Worm (Caenorhabditis elegans) whole organism, young adult: ENCODE results near the gene btb-5.

Source experiments
- C06A6.2 ChIP-seq: fragments of 200-800 bp; sonication (Bioruptor generic); conservative IDR thresholded peaks from 2 replicates; pipeline ENCODE4 v1.3.6; 2022; ENCODE audit warnings: missing genetic modification characterization, missing compliant biosample characterization
- C17E4.6 ChIP-seq: fragments of 200-800 bp; sonication (Bioruptor generic); IDR thresholded peaks from 2 replicates; pipeline ENCODE4 v1.3.6; 2022; ENCODE audit warnings: missing genetic modification reagents, missing genetic modification characterization, missing compliant biosample characterization
- D2030.7 ChIP-seq: fragments of 200-800 bp; sonication (Bioruptor generic); IDR thresholded peaks from 2 replicates; pipeline ENCODE4 v1.3.6; 2022; ENCODE audit warnings: missing genetic modification reagents, missing genetic modification characterization, missing compliant biosample characterization
- F33H1.4 ChIP-seq: fragments of 200-800 bp; sonication (Bioruptor generic); IDR thresholded peaks from 2 replicates; pipeline ENCODE4 v1.3.6; 2022; ENCODE audit warnings: missing genetic modification reagents, missing genetic modification characterization, missing compliant biosample characterization
- F37B4.10 ChIP-seq: fragments of 200-800 bp; sonication (Bioruptor generic); IDR thresholded peaks from 2 replicates; pipeline ENCODE4 v1.3.6; 2022; ENCODE audit warnings: missing genetic modification characterization, missing compliant biosample characterization
- K11D2.4 ChIP-seq: fragments of 200-800 bp; sonication (Bioruptor generic); IDR thresholded peaks from 2 replicates; pipeline ENCODE4 v1.3.6; 2022; ENCODE audit warnings: missing genetic modification reagents, missing genetic modification characterization, missing compliant biosample characterization
- K12H6.12 ChIP-seq: fragments of 200-800 bp; sonication (Bioruptor generic); optimal IDR thresholded peaks from 2 replicates; lab custom pipeline; 2018; ENCODE audit warnings: mild to moderate bottlenecking, missing genetic modification characterization, missing compliant biosample characterization
- Y56A3A.18 ChIP-seq: fragments of 200-800 bp; sonication (Bioruptor generic); IDR thresholded peaks from 2 replicates; pipeline ENCODE4 v1.3.6; 2022; ENCODE audit warnings: missing genetic modification reagents, missing genetic modification characterization, missing compliant biosample characterization
- Y79H2A.3 ChIP-seq: fragments of 200-800 bp; sonication (Bioruptor generic); conservative IDR thresholded peaks from 2 replicates; pipeline ENCODE4 v1.3.6; 2022; ENCODE audit warnings: missing genetic modification reagents, missing genetic modification characterization, missing compliant biosample characterization
- ama-1 ChIP-seq, 3 experiments: fragments of 150-350 bp in 1 of 3; sonication (generic microtip) in 2 of 3; optimal IDR thresholded peaks; 2 replicates each; lab custom pipeline; 2014 to 2018; ENCODE audit warnings: missing biosample characterization in 2 of 3, missing genetic modification characterization in 2 of 3, missing genetic modification reagents in 2 of 3
- cebp-1 ChIP-seq, 2 experiments: fragments of 200-800 bp in 1 of 2; sonication (Bioruptor generic) in 1 of 2; sonication (generic microtip) in 1 of 2; IDR thresholded peaks in 1 of 2; optimal IDR thresholded peaks in 1 of 2; 2 replicates each; pipeline versions ENCODE4 v1.3.6 to Lab custom; 2017 to 2022; ENCODE audit warnings: missing compliant biosample characterization in 2 of 2, missing genetic modification characterization in 2 of 2, mild to moderate bottlenecking in 1 of 2, missing genetic modification reagents in 1 of 2, moderate library complexity in 1 of 2
- cebp-2 ChIP-seq: fragments of 200-800 bp; sonication (Bioruptor generic); IDR thresholded peaks from 2 replicates; pipeline ENCODE4 v1.3.6; 2022; ENCODE audit warnings: missing genetic modification characterization, missing compliant biosample characterization
- ceh-58 ChIP-seq: fragments of 200-800 bp; sonication (Bioruptor generic); IDR thresholded peaks from 2 replicates; pipeline ENCODE4 v1.3.6; 2022; ENCODE audit warnings: missing genetic modification characterization, missing compliant biosample characterization
- egl-18 ChIP-seq: fragments of 200-800 bp; sonication (Bioruptor generic); IDR thresholded peaks from 2 replicates; pipeline ENCODE4 v1.3.6; 2022; ENCODE audit warnings: missing genetic modification reagents, missing genetic modification characterization, missing compliant biosample characterization
- egl-44 ChIP-seq: fragments of 200-800 bp; sonication (Bioruptor generic); IDR thresholded peaks from 2 replicates; pipeline ENCODE4 v1.3.6; 2022; ENCODE audit warnings: missing genetic modification reagents, missing genetic modification characterization, missing compliant biosample characterization
- egrh-3 ChIP-seq: fragments of 200-800 bp; sonication (Bioruptor generic); IDR thresholded peaks from 2 replicates; pipeline ENCODE4 v1.3.6; 2022; ENCODE audit warnings: missing genetic modification reagents, missing genetic modification characterization, missing compliant biosample characterization
- gei-17 ChIP-seq: fragments of 200-800 bp; sonication (Bioruptor generic); optimal IDR thresholded peaks from 2 replicates; lab custom pipeline; 2018; ENCODE audit warnings: mild to moderate bottlenecking, missing genetic modification characterization, missing compliant biosample characterization
- him-1 ChIP-seq: sonication (generic microtip); optimal IDR thresholded peaks from 2 replicates; lab custom pipeline; 2016; ENCODE audit warnings: missing genotype, missing genetic modification reagents, missing genetic modification characterization, missing compliant biosample characterization
- lag-1 ChIP-seq: fragments of 200-800 bp; sonication (Bioruptor generic); IDR thresholded peaks from 2 replicates; pipeline ENCODE4 v1.3.6; 2022; ENCODE audit warnings: missing genetic modification reagents, missing genetic modification characterization, missing compliant biosample characterization
- lir-1 ChIP-seq: fragments of 200-800 bp; sonication (Bioruptor generic); conservative IDR thresholded peaks from 2 replicates; pipeline ENCODE4 v1.3.6; 2022; ENCODE audit warnings: missing genetic modification reagents, missing genetic modification characterization, missing compliant biosample characterization
- mcd-1 ChIP-seq: fragments of 200-800 bp; sonication (Bioruptor generic); IDR thresholded peaks from 2 replicates; pipeline ENCODE4 v1.3.6; 2022; ENCODE audit warnings: missing genetic modification reagents, missing genetic modification characterization, missing compliant biosample characterization
- mel-28 ChIP-seq: sonication (generic microtip); optimal IDR thresholded peaks from 2 replicates; lab custom pipeline; 2016; ENCODE audit warnings: borderline replicate concordance, mild to moderate bottlenecking, missing genetic modification characterization, missing compliant biosample characterization
- repo-1 ChIP-seq: sonication (generic microtip); optimal IDR thresholded peaks from 2 replicates; lab custom pipeline; 2017; ENCODE audit warnings: mild to moderate bottlenecking, missing genetic modification characterization, missing compliant biosample characterization
- rpc-1 ChIP-seq, 2 experiments: fragments of 150-350 bp in 1 of 2; sonication (generic microtip) in 1 of 2; optimal IDR thresholded peaks; 2 replicates each; lab custom pipeline; 2014 to 2018; ENCODE audit warnings: missing biosample characterization in 1 of 2, missing genetic modification characterization in 1 of 2, missing genetic modification reagents in 1 of 2, missing genotype in 1 of 2
- sdz-38 ChIP-seq: sonication (generic microtip); optimal IDR thresholded peaks from 2 replicates; lab custom pipeline; 2016; ENCODE audit warnings: missing genotype, missing genetic modification characterization, missing compliant biosample characterization
- sea-2 ChIP-seq: fragments of 200-800 bp; sonication (Bioruptor generic); IDR thresholded peaks from 2 replicates; pipeline ENCODE4 v1.3.6; 2022; ENCODE audit warnings: missing genetic modification characterization, missing compliant biosample characterization
- snpc-1.3 ChIP-seq: sonication (generic microtip); optimal IDR thresholded peaks from 2 replicates; lab custom pipeline; 2017; ENCODE audit warnings: missing genetic modification characterization, mild to moderate bottlenecking, missing compliant biosample characterization, antibody characterized with exemption, moderate library complexity, missing genotype, missing genetic modification reagents; ENCODE audit not compliant: insufficient read depth
- sptf-2 ChIP-seq: fragments of 200-800 bp; sonication (Bioruptor generic); optimal IDR thresholded peaks from 2 replicates; lab custom pipeline; 2018; ENCODE audit warnings: mild to moderate bottlenecking, missing genetic modification characterization, missing compliant biosample characterization
- tbp1 ChIP-seq: fragments of 200-800 bp; sonication (Bioruptor generic); optimal IDR thresholded peaks from 2 replicates; lab custom pipeline; 2018; ENCODE audit warnings: mild to moderate bottlenecking, missing genetic modification characterization, missing compliant biosample characterization
- zfh-2 ChIP-seq: fragments of 200-800 bp; sonication (Bioruptor generic); conservative IDR thresholded peaks from 2 replicates; pipeline ENCODE4 v1.3.6; 2022; ENCODE audit warnings: missing genetic modification reagents, missing genetic modification characterization, missing compliant biosample characterization
- ztf-18 ChIP-seq: sonication (generic microtip); optimal IDR thresholded peaks from 2 replicates; lab custom pipeline; 2016; ENCODE audit warnings: missing genotype, mild to moderate bottlenecking, missing genetic modification characterization, missing compliant biosample characterization
- ztf-25 ChIP-seq: fragments of 200-800 bp; sonication (Bioruptor generic); IDR thresholded peaks from 2 replicates; pipeline ENCODE4 v1.3.6; 2022; ENCODE audit warnings: missing genetic modification reagents, missing genetic modification characterization, missing compliant biosample characterization
- ztf-3 ChIP-seq: fragments of 200-800 bp; sonication (Bioruptor generic); optimal IDR thresholded peaks from 2 replicates; lab custom pipeline; 2018; ENCODE audit warnings: mild to moderate bottlenecking, missing genetic modification characterization, missing compliant biosample characterization

Gene btb-5

DNA sequence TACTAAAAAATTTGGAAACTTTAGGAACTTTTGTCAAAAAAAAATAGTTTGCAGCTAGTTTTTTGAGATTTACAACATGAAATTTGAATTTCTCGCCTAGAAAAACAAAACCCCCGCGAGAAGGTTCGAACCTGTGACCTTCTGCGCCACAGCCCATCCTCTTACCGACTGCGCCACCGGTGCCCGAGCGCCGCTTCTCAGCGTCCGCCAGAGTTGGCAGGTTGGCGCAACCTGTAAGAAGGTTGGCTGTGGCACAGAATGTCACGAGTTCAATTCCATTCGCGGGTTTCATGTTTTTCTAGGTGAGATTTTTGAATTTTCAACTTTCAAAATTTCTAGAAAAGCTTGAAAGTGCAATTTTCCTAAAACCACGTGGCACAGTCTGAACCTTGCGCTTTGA lies 10.5 kb downstream of the btb-5 start:
- TF ChIP-seq snpc-1.3 (tag; lab: Kevin White, UChicago): no peak
- peak; percentile 45; the same call in 1 of the 2 replicates for TF ChIP-seq egrh-3 (GFP tag; lab: Robert Waterston, UW)
- TF ChIP-seq Y79H2A.3 (GFP tag; lab: Robert Waterston, UW): no peak
- no peak for TF ChIP-seq lir-1 (GFP tag; lab: Robert Waterston, UW)
- TF ChIP-seq lag-1: no peak
- TF ChIP-seq gei-17 (GFP tag; lab: Kevin White, UChicago): no peak
- TF ChIP-seq egl-18: no peak
- TF ChIP-seq sea-2 (GFP tag; lab: Robert Waterston, UW): no peak
- peak; percentile 65 for TF ChIP-seq zfh-2 (GFP tag; lab: Robert Waterston, UW)

DNA sequence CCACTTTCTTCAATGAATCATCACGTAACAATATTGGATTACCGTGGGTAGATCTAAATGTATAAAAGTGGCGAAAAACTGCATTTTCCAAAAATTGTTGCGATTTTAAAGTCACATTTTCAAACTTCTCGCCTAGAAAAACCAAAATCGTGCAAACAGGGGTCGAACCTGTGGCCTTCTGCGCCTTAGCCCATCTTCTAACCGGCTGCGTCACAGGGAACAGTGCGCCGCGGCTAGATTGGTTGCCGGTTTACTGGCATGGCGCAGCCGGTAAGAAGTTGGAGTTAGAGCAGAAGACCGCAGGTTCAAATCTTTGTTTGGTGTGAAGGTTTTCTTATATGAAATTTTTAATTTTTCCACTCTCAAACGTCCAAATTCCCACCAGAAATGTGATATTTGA lies 11.9 kb downstream of the btb-5 start:
- no peak for TF ChIP-seq cebp-1 (GFP tag; IDR thresholded peaks at IDR 0.05; lab: Robert Waterston, UW)
- TF ChIP-seq cebp-1 (tag; optimal IDR thresholded peaks at IDR 0.05; lab: Kevin White, UChicago): no peak
- TF ChIP-seq C17E4.6 (GFP tag; lab: Robert Waterston, UW): no peak
- TF ChIP-seq him-1 (tag; lab: Kevin White, UChicago): no peak
- TF ChIP-seq rpc-1 (optimal IDR thresholded peaks at IDR 0.05; lab: Kevin White, UChicago): no peak
- peak; percentile 30 for TF ChIP-seq rpc-1 (tag; optimal IDR thresholded peaks at IDR 0.05; lab: Kevin White, UChicago)
- TF ChIP-seq Y56A3A.18 (GFP tag; lab: Robert Waterston, UW): no peak
- TF ChIP-seq tbp1 (GFP tag; lab: Kevin White, UChicago): peak; percentile 64

DNA sequence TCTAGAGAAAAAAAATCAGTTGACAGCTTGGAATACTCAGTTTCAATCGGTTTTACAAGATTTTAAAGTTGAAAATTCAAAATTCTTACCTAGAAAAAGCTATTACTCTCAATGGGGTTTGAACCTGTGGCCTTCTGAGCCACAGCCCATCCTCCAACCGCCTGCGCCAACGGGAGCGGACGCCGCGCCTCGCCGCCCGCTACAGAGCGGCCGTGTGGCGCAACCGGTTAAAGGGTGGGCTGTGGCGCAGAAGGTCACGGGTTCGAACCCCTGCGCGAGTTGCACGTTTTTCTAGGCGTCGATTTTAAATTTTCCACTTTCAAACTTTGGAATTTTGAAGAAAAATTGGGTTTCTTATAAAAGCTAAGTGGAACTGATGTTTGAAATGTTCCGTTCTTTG lies 12.6 kb downstream of the btb-5 start:
- TF ChIP-seq ceh-58 (GFP tag; lab: Robert Waterston, UW): no peak
- TF ChIP-seq egrh-3 (GFP tag; lab: Robert Waterston, UW): peak; percentile 89
- 0 out of 2 replicates have a peak, but pooled peaks have one; percentile 64 for TF ChIP-seq ztf-25 (GFP tag; lab: Robert Waterston, UW)
- 0 out of 2 replicates have a peak, but pooled peaks have one; percentile 20 for TF ChIP-seq D2030.7 (GFP tag; lab: Robert Waterston, UW)
- no peak for TF ChIP-seq ztf-3
- no peak for TF ChIP-seq K11D2.4 (GFP tag; lab: Robert Waterston, UW)
- 0 out of 2 replicates have a peak, but pooled peaks have one; percentile 16 for TF ChIP-seq mcd-1 (GFP tag; lab: Robert Waterston, UW)
- no peak for TF ChIP-seq C06A6.2 (GFP tag; lab: Robert Waterston, UW)
- TF ChIP-seq zfh-2 (GFP tag; lab: Robert Waterston, UW): peak; percentile 91
- no peak for TF ChIP-seq sdz-38
- no peak for TF ChIP-seq F33H1.4
- no peak for TF ChIP-seq mel-28
- no peak for TF ChIP-seq ztf-18 (tag; lab: Kevin White, UChicago)
- TF ChIP-seq F37B4.10: 0 out of 2 replicates have a peak, but pooled peaks have one; percentile 12
- TF ChIP-seq, all 124 proteins: peak for 6

DNA sequence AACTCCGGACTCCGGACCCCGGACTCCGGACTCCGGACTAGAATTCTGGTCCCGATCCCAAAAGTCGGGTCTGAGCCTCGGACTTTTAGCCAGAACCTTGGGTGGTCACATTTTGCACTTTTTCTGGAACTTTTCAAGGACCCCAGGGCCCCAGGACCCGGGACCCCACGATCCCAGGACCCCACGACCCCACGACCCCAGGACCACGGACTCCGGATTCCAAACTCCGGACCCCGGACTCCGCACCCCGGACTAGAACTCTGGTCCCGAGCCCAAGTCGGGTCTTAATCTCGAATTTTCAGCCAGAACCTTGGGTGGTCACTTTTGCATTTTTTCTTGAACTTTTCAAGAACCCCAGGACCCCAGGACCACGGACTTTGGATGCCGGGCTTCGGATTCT lies 18.2 kb downstream of the btb-5 start:
- TF ChIP-seq egrh-3 (GFP tag; lab: Robert Waterston, UW) (peak; percentile 90; the same call in 1 of the 2 replicates), sptf-2 (GFP tag; lab: Kevin White, UChicago) (no peak), zfh-2 (GFP tag; lab: Robert Waterston, UW) (peak; percentile 91), F37B4.10 (0 out of 2 replicates have a peak, but pooled peaks have one; percentile 89), K12H6.12 (tag; lab: Kevin White, UChicago) (no peak), ama-1 (optimal IDR thresholded peaks at IDR 0.05; lab: Kevin White, UChicago) (no peak), ama-1 (GFP tag; optimal IDR thresholded peaks at IDR 0.05; lab: Kevin White, UChicago) (no peak), mel-28 (no peak)
- TF ChIP-seq, all 124 proteins: peak for 3

DNA sequence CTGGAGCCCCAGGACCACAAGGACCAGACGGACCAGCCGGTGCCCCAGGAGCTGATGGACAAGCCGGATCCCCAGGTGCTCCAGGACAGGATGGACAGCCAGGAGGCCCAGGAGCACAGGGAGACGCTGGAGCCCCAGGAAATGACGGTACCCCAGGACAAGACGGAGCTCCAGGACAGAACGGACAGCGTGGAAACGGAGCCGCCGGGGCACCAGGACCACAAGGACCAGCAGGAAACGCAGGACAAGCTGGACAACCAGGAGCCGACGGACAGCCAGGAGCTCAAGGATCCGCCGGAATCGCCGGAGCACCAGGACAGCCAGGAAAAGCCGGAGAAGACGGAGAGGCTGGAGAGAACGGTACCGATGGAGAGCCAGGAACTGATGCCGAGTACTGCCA lies 19.5 kb downstream of the btb-5 start:
- TF ChIP-seq zfh-2 (GFP tag; lab: Robert Waterston, UW): peak; percentile 87
- TF ChIP-seq egrh-3 (GFP tag; lab: Robert Waterston, UW): peak; percentile 93
- no peak for TF ChIP-seq rpc-1 (optimal IDR thresholded peaks at IDR 0.05; lab: Kevin White, UChicago)
- TF ChIP-seq rpc-1 (tag; optimal IDR thresholded peaks at IDR 0.05; lab: Kevin White, UChicago): no peak
- TF ChIP-seq egl-44 (GFP tag; lab: Robert Waterston, UW): 0 out of 2 replicates have a peak, but pooled peaks have one; percentile 11
- 0 out of 2 replicates have a peak, but pooled peaks have one; percentile 30 for TF ChIP-seq cebp-2
- no peak for TF ChIP-seq repo-1 (tag; lab: Kevin White, UChicago)
